Worm (Caenorhabditis elegans) whole organism, L4/young adult: Measurements from ENCODE around the gene F42F12.11.
A peak's percentile ranks its signal among the peaks of the same experiment; 100 is the strongest.

ENCODE experiments used
- W03F9.2 ChIP-seq: fragments of 150-350 bp; optimal IDR thresholded peaks from 2 replicates; lab custom pipeline; 2014; ENCODE audit warnings: missing biosample characterization, missing genetic modification characterization
- dao-5 ChIP-seq: sonication (generic microtip); optimal IDR thresholded peaks from 2 replicates; lab custom pipeline; 2016; ENCODE audit warnings: missing genotype, missing genetic modification characterization, moderate library complexity, missing compliant biosample characterization
- him-1 ChIP-seq: sonication (generic microtip); optimal IDR thresholded peaks from 2 replicates; lab custom pipeline; 2016; ENCODE audit warnings: missing genotype, missing genetic modification reagents, missing genetic modification characterization, missing compliant biosample characterization

F42F12.11 gene

DNA sequence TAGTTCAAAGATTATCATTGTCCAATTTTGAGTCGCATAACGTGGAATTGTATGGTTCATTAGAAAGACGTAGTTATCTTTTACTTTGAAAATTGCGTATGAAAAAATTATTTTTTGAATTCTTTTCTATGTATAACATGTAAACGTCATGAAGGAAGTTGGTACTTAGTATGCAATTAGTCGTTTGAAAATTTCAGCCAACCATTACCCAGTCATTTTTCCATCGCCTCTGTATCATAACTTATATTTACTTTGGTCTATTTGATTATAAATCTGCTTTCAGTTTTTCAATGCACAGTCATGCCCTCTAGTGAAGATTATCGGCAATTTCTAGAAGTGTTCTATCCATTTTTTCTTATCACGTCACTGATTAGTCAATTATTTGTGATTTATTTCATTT, 20.4 kb upstream of the F42F12.11 start, which contains the start of gene srd-41:
TSS of gene srd-41 (plus strand) at position 301 of the 400 bp plus-strand sequence.
- TF ChIP-seq dao-5 (tag; lab: Kevin White, UChicago) (no peak), him-1 (tag; lab: Kevin White, UChicago) (no peak), W03F9.2 (tag; lab: Kevin White, UChicago) (no peak)

DNA sequence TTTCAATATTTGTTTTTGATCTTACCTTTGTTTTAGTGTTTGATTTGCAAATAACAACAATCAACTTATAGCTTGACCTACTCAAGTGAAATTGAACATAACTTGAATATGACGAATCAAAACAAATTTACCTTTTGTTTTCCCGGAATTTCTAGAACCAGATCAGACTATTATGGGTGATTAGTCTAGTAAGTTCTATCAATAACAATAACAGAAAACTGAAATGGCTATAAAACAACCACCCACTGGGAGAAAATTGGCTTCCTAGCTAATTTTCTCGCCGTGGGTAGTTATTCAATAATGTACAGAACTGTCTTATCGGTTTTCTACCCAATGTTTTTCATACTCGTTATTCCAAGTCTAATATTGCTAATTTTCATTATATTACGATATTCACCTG, 18.2 kb upstream of the F42F12.11 start, which contains the start of gene srd-45:
TSS of gene srd-45 (plus strand) at position 301 of the 400 bp plus-strand sequence.
- TF ChIP-seq W03F9.2 (tag; lab: Kevin White, UChicago) (no peak), him-1 (tag; lab: Kevin White, UChicago) (no peak), dao-5 (tag; lab: Kevin White, UChicago) (no peak)

DNA sequence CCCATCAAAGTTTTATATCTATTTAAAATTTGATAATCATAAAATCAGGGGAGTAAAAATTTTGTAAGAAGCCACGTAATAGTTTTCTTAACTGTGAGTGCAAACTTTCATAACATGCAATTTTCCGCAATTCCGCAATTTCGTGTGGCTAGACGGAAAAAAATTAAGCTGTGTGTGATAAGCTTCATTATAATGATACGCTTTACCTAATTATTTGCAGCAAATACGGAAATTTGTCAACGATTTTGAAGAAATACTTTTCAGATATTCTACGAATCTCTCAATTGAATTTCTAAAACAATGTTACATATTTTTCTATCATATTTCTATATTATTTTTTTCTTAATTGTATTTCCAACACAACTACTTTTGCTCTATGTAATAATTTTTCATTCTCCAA, 15.0 kb upstream of the F42F12.11 start, which contains the start of gene srd-46:
TSS of gene srd-46 (plus strand) at position 301 of the 400 bp plus-strand sequence.
- no peak for TF ChIP-seq W03F9.2 (tag; lab: Kevin White, UChicago)
- TF ChIP-seq him-1 (tag; lab: Kevin White, UChicago), result no peak
- no peak for TF ChIP-seq dao-5 (tag; lab: Kevin White, UChicago)

DNA sequence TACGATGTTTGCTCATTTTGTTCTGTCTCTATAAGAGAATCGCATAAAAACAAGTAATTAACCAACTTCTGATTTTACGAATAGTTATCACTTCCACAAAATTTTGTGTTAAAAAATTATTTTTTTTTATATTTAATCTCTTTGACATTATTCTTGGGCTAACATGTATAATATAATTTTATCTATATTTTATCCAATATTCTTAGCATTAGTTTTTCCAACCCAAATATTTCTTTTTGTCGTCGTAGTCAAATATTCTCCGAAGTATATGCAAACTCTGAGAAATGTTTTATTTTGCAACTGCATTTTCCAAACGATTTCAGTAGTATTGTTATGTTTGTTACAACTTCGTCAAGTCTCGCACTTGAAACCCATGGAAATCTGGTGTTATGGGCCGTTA, 13.3 kb upstream of the F42F12.11 start, which contains the start of gene srd-47:
TSS of gene srd-47 (plus strand) at position 164 of the 400 bp plus-strand sequence.
- no peak for TF ChIP-seq W03F9.2 (tag; lab: Kevin White, UChicago)
- no peak for TF ChIP-seq dao-5 (tag; lab: Kevin White, UChicago)
- TF ChIP-seq him-1 (tag; lab: Kevin White, UChicago), result no peak

DNA sequence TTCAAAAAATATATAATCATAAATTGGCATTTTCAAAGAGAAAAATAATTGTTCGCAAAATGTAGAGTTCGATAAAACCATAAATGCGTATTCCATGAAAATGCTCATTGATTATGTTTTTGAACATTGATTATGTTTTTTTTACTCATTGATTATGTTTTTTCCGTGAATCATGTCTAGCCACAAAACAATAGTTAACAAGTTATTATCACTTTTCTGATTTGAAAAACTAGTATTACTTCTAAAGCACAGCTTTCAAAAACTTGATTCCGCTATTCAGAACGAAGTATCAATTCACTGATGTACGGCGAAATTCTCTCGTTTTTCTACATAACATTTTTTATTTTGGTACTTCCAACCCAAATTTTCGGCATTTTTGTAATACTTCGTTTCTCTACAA, 11.0 kb upstream of the F42F12.11 start, which contains the start of gene srd-48:
TSS of gene srd-48 (plus strand) at position 301 of the 400 bp plus-strand sequence.
- no peak for TF ChIP-seq W03F9.2 (tag; lab: Kevin White, UChicago)
- TF ChIP-seq dao-5 (tag; lab: Kevin White, UChicago), result no peak
- TF ChIP-seq him-1 (tag; lab: Kevin White, UChicago), result no peak

DNA sequence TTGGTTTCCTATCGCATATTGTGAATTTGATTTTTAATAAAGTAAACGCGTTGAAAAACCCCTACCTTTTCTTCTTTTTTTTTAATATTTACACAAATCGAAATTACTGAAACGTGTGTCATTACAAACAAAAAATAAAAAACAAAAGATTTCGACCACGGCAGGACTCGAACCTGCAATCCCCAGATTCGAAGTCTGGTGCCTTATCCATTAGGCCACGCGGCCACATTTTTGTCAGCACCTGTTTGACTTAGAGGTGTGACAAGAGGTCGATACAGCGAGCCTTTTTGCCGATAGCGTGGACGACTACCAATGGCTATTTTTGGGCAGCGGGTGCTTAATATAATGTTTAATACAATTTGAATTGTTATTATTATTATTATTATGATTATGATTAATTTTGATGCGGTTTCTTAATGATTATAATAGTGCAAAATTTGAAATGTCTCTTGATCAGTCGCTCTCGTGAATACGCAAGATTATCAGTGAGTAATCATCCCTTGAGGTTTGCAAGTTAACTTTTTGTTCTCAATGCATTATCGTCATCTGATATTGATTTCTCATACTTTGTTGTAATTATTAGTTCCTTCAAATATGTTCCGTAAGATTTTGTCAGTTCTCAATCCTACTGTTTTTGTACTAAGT, 8.9 kb upstream of the F42F12.11 start, which contains the start of gene srd-44:
TSS of gene srd-44 (plus strand) at position 595 of the 645 bp plus-strand sequence.
- TF ChIP-seq W03F9.2 (tag; lab: Kevin White, UChicago), result no peak
- no peak for TF ChIP-seq him-1 (tag; lab: Kevin White, UChicago)
- TF ChIP-seq dao-5 (tag; lab: Kevin White, UChicago), result no peak

DNA sequence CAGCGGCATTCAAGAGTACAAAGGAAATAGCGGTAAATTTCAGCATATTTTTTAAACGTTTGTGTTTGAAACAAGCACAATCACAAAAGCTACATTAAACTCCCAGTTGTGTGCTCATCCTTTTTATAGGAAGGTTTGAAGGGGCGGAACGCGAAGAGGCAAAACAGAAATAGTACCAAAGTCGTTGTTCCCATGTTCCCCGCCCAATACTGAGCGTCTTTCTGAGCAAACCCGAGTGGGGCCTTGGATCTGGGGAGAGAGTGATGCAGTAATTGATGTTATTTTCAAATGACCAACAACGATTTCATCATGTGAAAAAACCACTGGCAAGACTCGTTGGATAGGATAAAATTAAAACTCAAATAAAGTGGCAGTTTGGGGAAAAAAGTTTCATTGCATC, 5.5 kb upstream of the F42F12.11 start, which contains the start of gene zig-2:
TSS of gene zig-2 (minus strand) at position 101 of the 400 bp plus-strand sequence.
- TF ChIP-seq W03F9.2 (tag; lab: Kevin White, UChicago), result no peak
- no peak for TF ChIP-seq him-1 (tag; lab: Kevin White, UChicago)
- TF ChIP-seq dao-5 (tag; lab: Kevin White, UChicago), result no peak

DNA sequence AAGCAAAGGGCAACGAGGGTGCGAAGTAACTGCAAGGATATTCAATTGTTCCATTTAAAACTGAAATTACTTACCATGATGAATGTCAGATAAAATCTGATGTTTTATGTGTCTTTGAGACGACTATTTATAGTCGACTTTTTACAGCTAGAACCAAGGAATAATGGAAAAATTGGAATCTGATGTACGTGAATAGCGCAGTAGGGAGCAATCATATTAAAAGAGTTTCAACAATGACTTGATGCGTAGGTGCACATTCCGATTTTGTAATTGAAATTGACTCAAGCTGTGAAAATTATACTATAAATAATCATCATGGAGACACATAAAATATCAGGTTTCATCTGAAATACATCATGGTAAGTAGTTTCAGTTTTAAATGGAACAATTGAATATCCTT, 3.5 kb upstream of the F42F12.11 start, which contains the start of the genes nspc-9 and nspc-10:
TSS of gene nspc-9 (minus strand) at position 101 of the 400 bp plus-strand sequence.
TSS of gene nspc-10 (plus strand) at position 331 of the 400 bp plus-strand sequence.
- TF ChIP-seq him-1 (tag; lab: Kevin White, UChicago) (no peak), W03F9.2 (tag; lab: Kevin White, UChicago) (no peak), dao-5 (tag; lab: Kevin White, UChicago) (no peak)

DNA sequence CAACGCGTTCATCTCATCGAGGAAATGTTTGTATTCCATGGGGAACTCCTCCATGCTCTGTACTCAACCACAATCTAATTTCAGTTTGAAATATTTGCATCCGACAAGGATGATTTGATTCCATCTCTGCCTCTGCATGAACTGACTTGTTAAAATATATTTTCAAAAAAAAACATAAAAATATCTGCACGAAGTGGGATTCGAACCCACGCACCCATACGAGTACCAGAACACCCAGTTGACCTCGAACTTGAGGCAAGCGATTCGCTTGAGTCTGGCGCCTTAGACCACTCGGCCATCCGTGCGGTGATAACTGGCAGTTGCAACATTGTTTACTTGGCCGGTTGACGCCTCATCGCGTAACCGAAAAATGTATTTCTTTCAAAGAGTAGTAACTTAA, 993 bp downstream of the F42F12.11 start:
- peak; percentile 28 for TF ChIP-seq W03F9.2 (tag; lab: Kevin White, UChicago)
- peak; percentile 51 for TF ChIP-seq dao-5 (tag; lab: Kevin White, UChicago)
- TF ChIP-seq him-1 (tag; lab: Kevin White, UChicago), result no peak

DNA sequence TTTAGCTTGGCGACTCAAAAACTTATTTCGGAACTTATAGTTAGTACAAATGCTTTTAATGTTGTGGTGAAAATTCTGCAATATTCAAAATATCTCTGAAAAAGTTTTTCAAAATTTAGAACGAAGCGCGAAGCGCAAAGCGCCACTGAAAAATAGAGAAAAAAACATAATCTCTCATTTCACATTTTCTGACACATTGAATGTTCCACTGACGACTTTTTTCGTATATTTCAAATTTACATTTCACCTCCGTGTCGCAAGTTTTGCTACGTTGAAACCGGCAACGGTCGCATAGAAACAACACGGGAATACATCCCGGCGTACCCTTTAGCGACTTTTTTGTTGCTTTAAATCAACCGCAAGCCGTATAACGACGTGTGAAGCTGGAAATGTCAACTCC, 1.5 kb downstream of the F42F12.11 start, which contains the start of gene F42F12.14:
TSS of gene F42F12.14 (plus strand) at position 301 of the 400 bp plus-strand sequence.
- TF ChIP-seq him-1 (tag; lab: Kevin White, UChicago), result no peak
- TF ChIP-seq W03F9.2 (tag; lab: Kevin White, UChicago), result no peak
- TF ChIP-seq dao-5 (tag; lab: Kevin White, UChicago), result no peak

DNA sequence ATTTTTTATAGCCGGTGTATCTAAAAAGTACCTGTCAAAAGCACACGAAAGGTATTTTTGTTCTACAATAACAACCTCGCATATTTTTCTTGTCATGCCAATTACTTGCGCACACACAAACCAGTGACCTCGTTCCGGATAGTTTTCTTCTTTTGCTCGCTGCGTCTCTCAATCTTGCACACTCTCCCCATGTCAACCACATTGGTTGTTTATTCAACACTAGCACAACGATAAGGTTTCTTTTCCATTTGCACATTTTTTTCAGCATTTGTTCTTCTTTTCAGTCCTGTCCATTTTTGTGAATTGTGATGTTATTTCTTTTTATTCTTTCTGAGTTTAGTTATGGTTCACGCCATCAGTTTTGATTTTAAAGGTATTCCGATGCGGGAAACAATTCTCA, 3.4 kb downstream of the F42F12.11 start, which contains the start of gene F42F12.3:
TSS of gene F42F12.3 (plus strand) at position 372 of the 400 bp plus-strand sequence.
- TF ChIP-seq dao-5 (tag; lab: Kevin White, UChicago), result no peak
- no peak for TF ChIP-seq him-1 (tag; lab: Kevin White, UChicago)
- no peak for TF ChIP-seq W03F9.2 (tag; lab: Kevin White, UChicago)

DNA sequence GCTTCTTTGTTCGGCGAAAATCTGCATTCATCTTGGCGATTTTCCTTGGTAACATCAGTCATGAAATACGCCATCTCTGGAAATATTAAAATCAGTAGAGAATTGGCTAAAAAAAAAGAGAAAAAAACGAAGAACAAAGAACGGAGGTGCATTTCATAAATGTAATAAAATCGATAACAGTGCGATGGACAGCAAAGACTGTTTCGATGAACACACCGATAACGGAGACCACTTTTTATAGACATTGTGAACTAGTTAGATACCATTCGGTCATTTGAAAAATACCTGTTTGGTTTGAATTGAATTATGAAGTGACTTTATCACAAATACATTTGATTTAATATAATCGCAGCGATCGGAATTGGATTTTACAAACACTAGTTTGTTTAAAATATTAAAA, 6.0 kb downstream of the F42F12.11 start, which contains the start of gene F42F12.4:
TSS of gene F42F12.4 (minus strand) at position 76 of the 400 bp plus-strand sequence.
- TF ChIP-seq dao-5 (tag; lab: Kevin White, UChicago) (no peak), him-1 (tag; lab: Kevin White, UChicago) (no peak), W03F9.2 (tag; lab: Kevin White, UChicago) (no peak)

DNA sequence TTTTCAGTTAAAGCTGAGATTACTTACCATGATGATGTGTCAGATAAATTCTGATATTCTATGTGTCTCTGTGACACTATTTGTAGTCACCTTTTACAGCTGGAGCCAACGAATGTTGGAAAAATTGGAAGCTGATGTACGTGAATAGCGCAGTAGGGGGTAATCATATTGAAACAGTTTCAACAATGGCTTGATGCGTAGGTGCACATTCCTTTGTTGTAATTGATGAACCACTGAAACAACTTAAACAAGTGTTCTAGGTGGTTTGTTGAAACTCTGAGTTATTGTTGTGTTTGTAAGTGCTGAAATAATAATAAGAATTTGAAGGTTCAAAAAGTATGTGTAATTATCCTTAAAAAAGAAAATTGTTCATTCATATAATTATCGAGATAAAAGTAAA, 9.8 kb downstream of the F42F12.11 start, which contains the start of gene nspc-12:
TSS of gene nspc-12 (minus strand) at position 101 of the 400 bp plus-strand sequence.
- TF ChIP-seq him-1 (tag; lab: Kevin White, UChicago) (no peak), dao-5 (tag; lab: Kevin White, UChicago) (no peak), W03F9.2 (tag; lab: Kevin White, UChicago) (no peak)
